Worm (Caenorhabditis elegans): ENCODE results near the gene srz-29.

Gene srz-29

DNA sequence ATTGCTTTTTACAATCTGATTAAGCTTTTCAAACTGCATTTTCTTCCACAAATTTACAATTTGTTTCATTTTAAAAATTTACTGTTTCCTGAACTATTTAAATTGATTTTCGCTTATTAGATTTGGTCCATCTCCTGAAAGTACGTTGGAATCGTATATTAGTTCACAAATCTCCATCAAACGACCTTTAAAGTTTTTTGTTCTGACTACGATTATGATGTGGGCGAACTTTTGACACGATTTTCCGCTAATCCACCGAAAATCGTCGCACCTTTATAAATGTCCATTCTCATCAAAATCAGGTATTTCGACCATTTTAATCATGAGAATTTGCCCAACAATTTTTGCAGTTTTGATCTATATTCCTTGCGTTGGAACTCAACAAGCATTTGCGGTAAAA, 22.2 kb downstream of the srz-29 start, which contains the start of gene C08F11.1:
C08F11.1 (plus strand) TSS at position 301 of the 400 bp plus-strand sequence.
- no peak for TF ChIP-seq unc-62 (GFP tag; optimal IDR thresholded peaks at IDR 0.05)
- TF ChIP-seq jun-1 (tag; optimal IDR thresholded peaks at IDR 0.05): no peak
- no peak for TF ChIP-seq R02D3.7 (tag; optimal IDR thresholded peaks at IDR 0.05)
- TF ChIP-seq eor-1 (tag; optimal IDR thresholded peaks at IDR 0.05): no peak
- TF ChIP-seq elt-3 (tag; optimal IDR thresholded peaks at IDR 0.05): no peak
- no peak for TF ChIP-seq lin-15B (tag; optimal IDR thresholded peaks at IDR 0.05)
- TF ChIP-seq fkh-2 (tag; optimal IDR thresholded peaks at IDR 0.05): no peak
- no peak for TF ChIP-seq ceh-28 (tag; optimal IDR thresholded peaks at IDR 0.05)
- no peak for TF ChIP-seq pha-4 (tag; optimal IDR thresholded peaks at IDR 0.05)
- no peak for TF ChIP-seq nhr-43 (tag; optimal IDR thresholded peaks at IDR 0.05; ENCODE audit: poor library complexity, severe bottlenecking)
- TF ChIP-seq nhr-11 (tag; optimal IDR thresholded peaks at IDR 0.05): no peak
- TF ChIP-seq fkh-10 (GFP tag; optimal IDR thresholded peaks at IDR 0.05): no peak
- TF ChIP-seq snpc-4 (tag; optimal IDR thresholded peaks at IDR 0.05): no peak
- TF ChIP-seq zag-1 (tag; optimal IDR thresholded peaks at IDR 0.05): no peak
- TF ChIP-seq aly-2 (tag; optimal IDR thresholded peaks at IDR 0.05): no peak
- TF ChIP-seq nhr-28 (tag; optimal IDR thresholded peaks at IDR 0.05): no peak
- TF ChIP-seq fos-1 (tag; optimal IDR thresholded peaks at IDR 0.05): no peak

DNA sequence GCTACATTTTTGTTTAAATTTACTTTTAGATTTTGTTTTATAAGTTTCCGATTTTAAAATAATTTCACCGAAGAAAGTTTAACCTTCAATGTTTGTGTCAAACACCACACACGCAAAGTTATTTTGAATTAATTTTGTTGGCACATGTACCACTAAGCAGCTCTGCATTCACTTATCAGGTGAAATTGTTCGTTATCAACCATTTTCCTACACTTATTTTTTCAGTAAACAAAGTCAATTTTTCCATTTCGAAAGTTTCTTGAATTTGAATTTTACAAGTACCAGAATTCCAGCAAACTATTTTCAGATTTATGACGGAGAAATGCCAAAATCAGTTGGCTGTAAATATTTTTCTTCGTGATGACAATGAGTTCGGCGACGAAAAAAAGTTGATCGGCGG, 26.5 kb downstream of the srz-29 start, which contains the start of gene C08F11.3:
C08F11.3 (plus strand) TSS at position 301 of the 400 bp plus-strand sequence.
- no peak for TF ChIP-seq sea-2 (GFP tag; optimal IDR thresholded peaks at IDR 0.05)
- no peak for TF ChIP-seq nhr-43 (tag; optimal IDR thresholded peaks at IDR 0.05; ENCODE audit: poor library complexity, severe bottlenecking)
- TF ChIP-seq mml-1 (tag; optimal IDR thresholded peaks at IDR 0.05): no peak
- TF ChIP-seq pha-4 (tag; optimal IDR thresholded peaks at IDR 0.05): peak; percentile 19
- TF ChIP-seq elt-2 (tag; optimal IDR thresholded peaks at IDR 0.05): peak; percentile 15

DNA sequence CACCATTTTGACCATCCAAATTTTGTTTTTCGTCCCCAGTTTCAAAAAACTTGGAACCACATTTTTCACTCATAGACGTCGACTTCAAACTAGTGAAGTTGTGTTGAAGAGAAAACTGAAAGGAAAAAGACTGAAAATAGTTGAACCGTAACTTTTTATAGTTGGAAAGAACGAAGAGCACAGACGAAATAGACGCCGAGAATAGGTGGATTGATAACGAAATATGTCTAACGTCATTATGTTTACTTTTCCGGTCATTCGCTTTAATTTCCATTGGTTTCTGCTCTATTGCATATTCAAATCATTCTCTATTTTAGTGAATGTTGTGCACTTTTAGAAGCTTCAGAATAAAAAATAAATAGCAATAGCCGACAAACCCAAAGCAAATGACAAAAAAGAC, 36.0 kb downstream of the srz-29 start, which contains the start of gene C08F11.13:
C08F11.13 (minus strand) TSS at position 138 of the 400 bp plus-strand sequence.
- peak; percentile 69 for TF ChIP-seq elt-2 (tag; optimal IDR thresholded peaks at IDR 0.05)
- no peak for TF ChIP-seq lin-15B (tag; optimal IDR thresholded peaks at IDR 0.05)
- peak; percentile 0 for TF ChIP-seq jun-1 (tag; optimal IDR thresholded peaks at IDR 0.05)
- TF ChIP-seq nhr-76 (tag; optimal IDR thresholded peaks at IDR 0.05): no peak
- no peak for TF ChIP-seq nhr-11 (tag; optimal IDR thresholded peaks at IDR 0.05)
- peak; percentile 82 for TF ChIP-seq pqm-1 (tag; optimal IDR thresholded peaks at IDR 0.05)
- TF ChIP-seq nhr-237 (tag; optimal IDR thresholded peaks at IDR 0.05): no peak
- no peak for TF ChIP-seq daf-12 (tag; optimal IDR thresholded peaks at IDR 0.05)
- TF ChIP-seq skn-1 (tag; optimal IDR thresholded peaks at IDR 0.05): no peak
- no peak for TF ChIP-seq ceh-28 (tag; optimal IDR thresholded peaks at IDR 0.05)
- TF ChIP-seq elt-1 (tag; optimal IDR thresholded peaks at IDR 0.05): no peak
- no peak for TF ChIP-seq ceh-82 (tag; optimal IDR thresholded peaks at IDR 0.05)
- peak; percentile 60 for TF ChIP-seq pha-4 (tag; optimal IDR thresholded peaks at IDR 0.05)

DNA sequence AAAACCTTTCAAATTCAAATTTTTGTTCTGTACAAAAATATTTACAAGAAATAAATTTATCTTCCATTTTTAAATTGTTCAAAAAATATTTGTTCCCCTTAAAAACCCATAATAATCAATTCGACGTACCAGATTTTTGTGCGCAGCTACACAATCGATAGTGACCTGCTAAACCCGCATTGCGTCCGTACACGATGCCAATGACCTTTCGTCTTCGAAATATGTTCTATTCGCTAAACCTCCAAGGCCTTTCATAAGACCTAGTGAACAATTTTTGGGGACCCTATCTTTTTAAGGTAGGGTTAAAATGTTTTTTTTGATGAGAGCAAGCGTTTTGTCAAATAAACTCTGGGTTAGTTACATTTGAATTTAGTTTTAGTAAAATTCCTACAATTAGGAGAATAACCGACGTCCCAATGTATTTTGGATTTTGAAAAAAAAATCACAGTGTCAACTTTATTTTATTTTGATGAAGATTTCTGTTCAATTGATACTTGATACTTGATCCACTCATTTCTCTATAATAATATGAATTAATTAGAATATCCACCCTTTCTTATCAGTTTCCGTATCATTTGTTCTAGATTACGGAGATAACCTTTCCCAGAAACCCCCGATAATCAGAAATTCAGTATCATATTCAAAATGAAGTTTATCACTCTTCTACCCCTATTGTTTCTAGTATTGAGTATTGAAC, 43.6 kb downstream of the srz-29 start, which contains the start of gene Y45F10B.59:
Y45F10B.59 (plus strand) TSS at position 647 of the 697 bp plus-strand sequence.
- TF ChIP-seq snpc-4 (tag; optimal IDR thresholded peaks at IDR 0.05): peak; percentile 6
- TF ChIP-seq nhr-25 (tag; optimal IDR thresholded peaks at IDR 0.05): no peak
- no peak for TF ChIP-seq zag-1 (tag; optimal IDR thresholded peaks at IDR 0.05)
- TF ChIP-seq egl-27 (tag; optimal IDR thresholded peaks at IDR 0.05): no peak
- TF ChIP-seq nhr-237 (tag; optimal IDR thresholded peaks at IDR 0.05): no peak

DNA sequence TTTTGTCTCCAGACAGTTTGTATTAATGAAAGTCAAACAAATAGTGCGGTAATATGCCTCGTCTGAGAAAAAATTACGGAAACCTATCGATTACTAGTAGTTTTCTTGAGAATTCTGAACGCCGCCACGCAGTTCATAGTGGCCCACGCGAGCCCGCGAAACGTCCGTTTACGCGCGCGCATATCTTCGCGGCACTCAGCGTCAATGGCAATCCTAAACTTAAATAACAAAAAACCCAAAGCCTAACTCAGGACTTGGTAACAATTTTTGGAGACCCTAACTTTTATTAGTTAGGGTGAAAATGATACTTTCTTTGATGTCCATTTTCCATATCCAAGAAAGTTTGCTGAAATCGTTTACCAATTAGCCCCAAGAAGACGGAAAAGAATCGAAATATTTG, 44.3 kb downstream of the srz-29 start:
- TF ChIP-seq eor-1 (tag; optimal IDR thresholded peaks at IDR 0.05) (no peak), snpc-4 (tag; optimal IDR thresholded peaks at IDR 0.05) (peak; percentile 40)

DNA sequence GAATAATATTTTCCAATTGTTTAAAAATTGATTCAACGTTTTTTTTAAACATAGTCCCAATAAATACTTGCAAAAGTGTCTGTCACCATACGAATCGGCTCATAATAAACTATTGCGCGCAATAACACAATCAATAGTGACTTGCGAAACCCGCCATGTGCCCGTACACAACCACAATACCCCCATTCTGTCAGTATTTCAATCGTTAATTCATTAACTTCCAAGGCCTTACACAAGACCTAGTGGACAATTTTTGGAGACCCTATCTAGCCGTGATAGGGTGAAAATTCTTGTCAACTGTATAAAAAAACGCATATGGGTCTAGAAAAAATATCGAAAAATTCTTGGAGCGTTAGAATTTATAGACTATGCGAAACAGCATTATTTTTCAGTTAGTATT, 45.1 kb downstream of the srz-29 start:
- TF ChIP-seq sea-2 (GFP tag; optimal IDR thresholded peaks at IDR 0.05): no peak
- no peak for TF ChIP-seq ztf-4 (tag; optimal IDR thresholded peaks at IDR 0.05)
- no peak for TF ChIP-seq elt-1 (tag; optimal IDR thresholded peaks at IDR 0.05)
- peak; percentile 70 for TF ChIP-seq snpc-4 (tag; optimal IDR thresholded peaks at IDR 0.05)

Data from whole organism, L3 larva.